Fruit fly (Drosophila melanogaster) whole organism, embryonic: ENCODE measurements around the gene Cpr62Ba.

Experiments
- CG11723 ChIP-seq: fragments of 200-800 bp; sonication (Bioruptor generic); optimal IDR thresholded peaks from 2 replicates; lab custom pipeline; 2017; ENCODE audit warnings: missing biosample characterization, mild to moderate bottlenecking, missing genetic modification characterization
- CG13894 ChIP-seq: fragments of 200-800 bp; sonication (Bioruptor generic); optimal IDR thresholded peaks from 3 replicates; lab custom pipeline; 2018; ENCODE audit warnings: missing biosample characterization, mild to moderate bottlenecking, missing genetic modification characterization, moderate library complexity
- CG6272 ChIP-seq: fragments of 200-800 bp; sonication (Bioruptor generic); IDR thresholded peaks from 2 replicates; pipeline ENCODE4 v1.3.6; 2022; ENCODE audit warnings: missing biosample characterization, missing genetic modification characterization
- Hmx ChIP-seq: fragments of 200-800 bp; sonication (Bioruptor generic); optimal IDR thresholded peaks from 2 replicates; lab custom pipeline; 2016; ENCODE audit warnings: missing biosample characterization, missing genetic modification characterization
- Hsf ChIP-seq: fragments of 200-800 bp; sonication (Bioruptor generic); optimal IDR thresholded peaks from 3 replicates; lab custom pipeline; 2016; ENCODE audit warnings: missing biosample characterization, missing genetic modification characterization
- Mes4 ChIP-seq: fragments of 200-800 bp; sonication (Bioruptor generic); optimal IDR thresholded peaks from 2 replicates; lab custom pipeline; 2016; ENCODE audit warnings: missing biosample characterization, missing genetic modification characterization
- bsh ChIP-seq, 2 experiments: fragments of 200-800 bp; sonication (Bioruptor generic); optimal IDR thresholded peaks; 2 replicates each; lab custom pipeline; 2017 to 2018; ENCODE audit warnings: mild to moderate bottlenecking in 2 of 2, missing biosample characterization in 2 of 2, missing genetic modification characterization in 2 of 2, moderate library complexity in 1 of 2
- btn ChIP-seq: fragments of 200-800 bp; sonication (Bioruptor generic); optimal IDR thresholded peaks from 2 replicates; lab custom pipeline; 2016; ENCODE audit warnings: missing biosample characterization, missing genetic modification characterization
- peb ChIP-seq: fragments of 200-800 bp; sonication (Bioruptor generic); IDR thresholded peaks from 2 replicates; pipeline ENCODE4 v1.3.6; 2022; ENCODE audit warnings: missing biosample characterization, missing genetic modification characterization
- prd ChIP-seq, 3 experiments: fragments of >200 bp in 2 of 3; fragments of 200-800 bp in 1 of 3; sonication (Bioruptor generic) in 1 of 3; optimal IDR thresholded peaks in 2 of 3; IDR thresholded peaks in 1 of 3; 2 replicates in 2 of 3; 3 replicates in 1 of 3; pipeline versions ENCODE4 v1.3.6 to Lab custom; 2017 to 2022; ENCODE audit warnings: missing biosample characterization in 1 of 3, missing genetic modification characterization in 1 of 3

- TF ChIP-seq CG6272 (GFP tag; lab: Robert Waterston, UW) = no peak
- TF ChIP-seq btn = no peak
- TF ChIP-seq Hsf (GFP tag; lab: Kevin White, UChicago) = no peak
- no peak for TF ChIP-seq bsh (GFP tag; optimal IDR thresholded peaks at IDR 0.05; lab: Kevin White, UChicago)
- TF ChIP-seq prd (optimal IDR thresholded peaks at IDR 0.05; lab: Kevin White, UChicago) = no peak
- no peak for TF ChIP-seq prd (GFP tag; IDR thresholded peaks at IDR 0.05; lab: Robert Waterston, UW)
- no peak for TF ChIP-seq Hmx (GFP tag; lab: Kevin White, UChicago)
- no peak for TF ChIP-seq CG13894 (tag; lab: Kevin White, UChicago)
- TF ChIP-seq peb (GFP tag; lab: Robert Waterston, UW) = no peak
- no peak for TF ChIP-seq CG11723 (GFP tag; lab: Kevin White, UChicago)
- TF ChIP-seq Mes4 = no peak
Observed at dm6 chr3L:1835064-1835463, 3.5 kb upstream of the Cpr62Ba start, which contains the start of gene Cpr62Bb.
